Worm (Caenorhabditis elegans): ENCODE data around the gene eat-2.

The eat-2 gene

DNA sequence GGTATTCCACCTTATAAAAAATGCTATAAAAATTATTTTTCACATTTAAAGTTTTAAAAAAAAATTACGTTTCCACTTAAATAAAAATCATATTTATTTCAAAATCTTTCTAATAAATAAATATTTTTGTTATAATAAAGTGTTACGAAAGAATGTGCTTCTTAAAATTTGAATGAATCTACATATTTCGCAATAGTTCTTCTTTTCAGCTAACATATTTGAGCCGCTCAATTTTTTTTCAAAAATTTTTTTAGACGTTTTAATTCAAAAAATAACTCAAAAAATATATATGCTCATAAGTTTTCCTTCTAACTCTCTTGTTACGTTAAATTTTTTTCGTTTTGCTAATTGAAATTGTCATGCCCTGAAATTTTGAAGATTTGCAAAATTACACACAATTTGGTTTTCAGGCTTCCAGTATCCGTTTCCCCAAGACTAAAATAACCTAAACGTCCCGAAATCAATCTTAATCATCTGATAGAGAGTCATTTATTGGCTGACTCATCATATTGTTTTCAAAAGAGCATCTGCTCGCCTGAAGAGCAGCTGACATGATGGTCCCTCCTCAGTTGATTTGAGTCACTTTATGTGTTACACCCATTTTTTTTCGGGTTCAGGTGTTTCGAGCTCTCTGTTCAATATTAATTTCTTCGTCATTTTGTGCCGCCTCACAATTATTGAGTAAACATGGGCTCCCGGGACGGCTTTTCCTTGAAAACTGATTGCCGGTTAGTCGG, 6.9 kb upstream of the eat-2 start, which contains the start of gene efhd-1:
TSS of gene efhd-1 (plus strand) at position 582 of the 737 bp plus-strand sequence.
- TF ChIP-seq drap-1 (GFP tag; optimal IDR thresholded peaks at IDR 0.05) (no peak), ceh-43 (GFP tag; optimal IDR thresholded peaks at IDR 0.05) (no peak), unc-120 (tag; optimal IDR thresholded peaks at IDR 0.05; ENCODE audit: poor library complexity, severe bottlenecking) (peak; percentile 44), ztf-11 (tag; optimal IDR thresholded peaks at IDR 0.05) (no peak), tbx-8 (GFP tag; optimal IDR thresholded peaks at IDR 0.05) (no peak), unc-39 (tag; optimal IDR thresholded peaks at IDR 0.05) (no peak), unc-62 (GFP tag; optimal IDR thresholded peaks at IDR 0.05) (peak; percentile 89), ham-2 (GFP tag; optimal IDR thresholded peaks at IDR 0.05) (no peak), bed-3 (GFP tag; optimal IDR thresholded peaks at IDR 0.05) (no peak), hlh-1 (tag; optimal IDR thresholded peaks at IDR 0.05) (peak; percentile 98)

- no peak for TF ChIP-seq M03D4.4 (tag; optimal IDR thresholded peaks at IDR 0.05)
- TF ChIP-seq hlh-1 (tag; optimal IDR thresholded peaks at IDR 0.05): peak; percentile 12
- no peak for TF ChIP-seq cnd-1 (tag; optimal IDR thresholded peaks at IDR 0.05)
- TF ChIP-seq zip-8 (tag; optimal IDR thresholded peaks at IDR 0.05): no peak
- TF ChIP-seq nhr-76 (tag; optimal IDR thresholded peaks at IDR 0.05): no peak
- no peak for TF ChIP-seq nhr-12 (tag; optimal IDR thresholded peaks at IDR 0.05)
These were observed 5.2 kb upstream of the eat-2 start for ce11 chrII:14176642-14177041.

DNA sequence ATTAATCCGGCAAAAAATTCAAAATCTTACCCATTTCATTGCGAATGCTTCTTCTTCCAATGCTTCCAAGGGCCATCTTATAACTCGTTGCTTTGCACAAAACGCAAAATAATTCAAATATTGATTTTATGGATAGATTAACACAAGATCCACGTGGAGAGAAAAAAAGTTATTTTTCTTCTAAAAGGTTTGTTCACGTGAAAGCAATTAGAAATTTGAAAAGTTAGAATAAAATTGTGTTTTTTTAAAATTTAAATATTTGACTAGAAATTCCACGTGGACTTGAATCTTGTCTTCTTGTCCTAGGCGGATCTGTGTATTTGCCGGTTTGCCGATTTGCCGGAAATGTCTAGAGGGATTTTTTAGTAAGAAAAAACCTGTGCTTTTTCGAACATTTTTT, 3.6 kb upstream of the eat-2 start, which contains the start of gene Y48B6A.5:
TSS of gene Y48B6A.5 (minus strand) at position 101 of the 400 bp plus-strand sequence.
- no peak for TF ChIP-seq hlh-1 (tag; optimal IDR thresholded peaks at IDR 0.05)
- no peak for TF ChIP-seq mab-5 (tag; optimal IDR thresholded peaks at IDR 0.05)
- no peak for TF ChIP-seq drap-1 (GFP tag; optimal IDR thresholded peaks at IDR 0.05)
- no peak for TF ChIP-seq tbx-8 (GFP tag; optimal IDR thresholded peaks at IDR 0.05)
- no peak for TF ChIP-seq ceh-83 (GFP tag; optimal IDR thresholded peaks at IDR 0.05)
- TF ChIP-seq bed-3 (GFP tag; optimal IDR thresholded peaks at IDR 0.05): no peak
- no peak for TF ChIP-seq sem-2 (GFP tag; optimal IDR thresholded peaks at IDR 0.05)
- no peak for TF ChIP-seq nhr-12 (tag; optimal IDR thresholded peaks at IDR 0.05)
- no peak for TF ChIP-seq pha-4 (tag; optimal IDR thresholded peaks at IDR 0.05)
- no peak for TF ChIP-seq elt-1 (tag; optimal IDR thresholded peaks at IDR 0.05; ENCODE audit: borderline replicate concordance, insufficient read depth)
- TF ChIP-seq mep-1 (tag; optimal IDR thresholded peaks at IDR 0.05): no peak
- no peak for TF ChIP-seq ham-2 (GFP tag; optimal IDR thresholded peaks at IDR 0.05)
- TF ChIP-seq mls-2 (tag; optimal IDR thresholded peaks at IDR 0.05): no peak
- no peak for TF ChIP-seq nhr-237 (tag; optimal IDR thresholded peaks at IDR 0.05)
- no peak for TF ChIP-seq M03D4.4 (tag; optimal IDR thresholded peaks at IDR 0.05)
- TF ChIP-seq ceh-43 (GFP tag; optimal IDR thresholded peaks at IDR 0.05): no peak
- no peak for TF ChIP-seq cnd-1 (tag; optimal IDR thresholded peaks at IDR 0.05)
- no peak for TF ChIP-seq lin-32 (GFP tag; optimal IDR thresholded peaks at IDR 0.05)
- TF ChIP-seq flh-1 (GFP tag; optimal IDR thresholded peaks at IDR 0.05): no peak
- TF ChIP-seq blmp-1 (tag; optimal IDR thresholded peaks at IDR 0.05): no peak

DNA sequence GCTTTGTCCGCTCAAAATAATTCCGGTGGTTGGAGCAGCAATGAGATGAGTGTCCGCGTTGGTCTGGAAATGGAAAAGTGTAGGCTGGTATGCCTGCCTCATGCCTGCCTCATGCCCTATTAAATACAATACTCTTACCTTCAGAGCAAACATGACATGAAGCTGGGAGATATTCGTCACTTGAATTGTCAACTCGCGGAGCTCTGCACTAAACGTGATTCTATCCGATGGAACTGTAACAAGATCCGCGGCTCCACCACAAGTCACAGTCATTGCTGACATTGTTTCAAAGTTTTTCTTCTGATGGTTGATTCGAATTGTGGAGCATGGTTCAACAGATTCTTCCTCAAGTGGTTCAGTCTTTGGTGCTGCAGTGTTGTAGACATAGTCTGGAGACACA, 1.7 kb upstream of the eat-2 start:
- no peak for TF ChIP-seq unc-120 (tag; optimal IDR thresholded peaks at IDR 0.05; ENCODE audit: poor library complexity, severe bottlenecking)
- no peak for TF ChIP-seq mab-5 (tag; optimal IDR thresholded peaks at IDR 0.05)
- TF ChIP-seq ces-1 (GFP tag; optimal IDR thresholded peaks at IDR 0.05): no peak
- no peak for TF ChIP-seq nhr-28 (tag; optimal IDR thresholded peaks at IDR 0.05)
- no peak for TF ChIP-seq elt-1 (tag; optimal IDR thresholded peaks at IDR 0.05; ENCODE audit: borderline replicate concordance, insufficient read depth)
- TF ChIP-seq sptf-1 (tag; optimal IDR thresholded peaks at IDR 0.05): no peak
- no peak for TF ChIP-seq hlh-1 (tag; optimal IDR thresholded peaks at IDR 0.05)
- no peak for TF ChIP-seq ceh-83 (GFP tag; optimal IDR thresholded peaks at IDR 0.05)
- TF ChIP-seq lin-13 (tag; optimal IDR thresholded peaks at IDR 0.05): no peak
- no peak for TF ChIP-seq ztf-11 (tag; optimal IDR thresholded peaks at IDR 0.05)
- no peak for TF ChIP-seq M03D4.4 (tag; optimal IDR thresholded peaks at IDR 0.05)
- no peak for TF ChIP-seq mep-1 (tag; optimal IDR thresholded peaks at IDR 0.05)
- TF ChIP-seq unc-62 (GFP tag; optimal IDR thresholded peaks at IDR 0.05): no peak
- no peak for TF ChIP-seq zip-8 (tag; optimal IDR thresholded peaks at IDR 0.05)
- no peak for TF ChIP-seq lin-32 (GFP tag; optimal IDR thresholded peaks at IDR 0.05)
- TF ChIP-seq nhr-76 (tag; optimal IDR thresholded peaks at IDR 0.05): no peak
- TF ChIP-seq cnd-1 (tag; optimal IDR thresholded peaks at IDR 0.05): no peak
- no peak for TF ChIP-seq flh-1 (GFP tag; optimal IDR thresholded peaks at IDR 0.05)
- TF ChIP-seq sem-2 (GFP tag; optimal IDR thresholded peaks at IDR 0.05): no peak

Data from whole organism, mixed stage, embryonic.